Worm (Caenorhabditis elegans) whole organism, L2 larva: ENCODE results near the gene Y62H9A.9.

Experiments
- ama-1 ChIP-seq: fragments of 150-350 bp; optimal IDR thresholded peaks from 2 replicates; lab custom pipeline; 2018; ENCODE audit warnings: inconsistent platforms
- egl-27 ChIP-seq: sonication (generic microtip); optimal IDR thresholded peaks from 3 replicates; lab custom pipeline; 2017; ENCODE audit warnings: missing biosample characterization, missing genetic modification reagents, missing genetic modification characterization
- unc-62 ChIP-seq: fragments of 150-350 bp; optimal IDR thresholded peaks from 2 replicates; lab custom pipeline; 2014; ENCODE audit warnings: missing biosample characterization, missing genetic modification reagents, missing genetic modification characterization

DNA sequence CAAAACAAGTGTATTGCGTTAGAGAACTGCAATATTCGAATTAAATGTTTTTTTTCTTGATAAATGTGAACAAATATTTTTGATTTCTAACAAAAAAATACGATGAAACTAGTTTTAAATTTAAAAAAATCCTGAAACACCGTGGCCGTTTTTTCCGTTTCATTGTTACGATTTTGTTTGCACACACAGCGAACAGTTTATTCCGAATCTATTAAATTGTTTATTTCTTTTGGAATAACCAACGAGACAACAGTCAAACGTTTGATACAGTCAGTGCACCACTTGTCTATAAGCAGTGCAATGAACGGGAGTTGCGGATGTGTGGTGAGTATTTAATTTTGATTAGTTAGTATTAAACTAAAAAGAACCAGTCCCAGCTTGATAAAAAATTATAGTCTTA lies 18.8 kb upstream of the Y62H9A.9 start, which contains the start of gene Y62H9A.13:
- TF ChIP-seq ama-1 (no peak), egl-27 (tag; lab: Kevin White, UChicago) (no peak), unc-62 (GFP tag; lab: Kevin White, UChicago) (no peak)
